Fruit fly (Drosophila melanogaster) whole organism, embryonic: ENCODE results near the gene Teh1.

Experiments
- CG11247 ChIP-seq: fragments of 200-800 bp; sonication (Bioruptor generic); IDR thresholded peaks from 2 replicates; pipeline ENCODE4 v1.3.6; 2022; ENCODE audit warnings: missing biosample characterization, missing genetic modification characterization
- CG12104 ChIP-seq: fragments of 200-800 bp; sonication (Bioruptor generic); optimal IDR thresholded peaks from 3 replicates; lab custom pipeline; 2016; ENCODE audit warnings: missing biosample characterization, missing genetic modification characterization
- CG12744 ChIP-seq: fragments of 200-800 bp; sonication (Bioruptor generic); optimal IDR thresholded peaks from 2 replicates; lab custom pipeline; 2016; ENCODE audit warnings: missing biosample characterization, missing genetic modification characterization
- CG14667 ChIP-seq: fragments of 200-800 bp; sonication (Bioruptor generic); IDR thresholded peaks from 2 replicates; pipeline ENCODE4 v1.3.6; 2022; ENCODE audit warnings: missing biosample characterization, missing genetic modification characterization
- CG2875 ChIP-seq: fragments of 200-800 bp; sonication (Bioruptor generic); optimal IDR thresholded peaks from 2 replicates; lab custom pipeline; 2017; ENCODE audit warnings: missing biosample characterization, mild to moderate bottlenecking, missing genetic modification characterization, missing genetic modification reagents
- CG4730 ChIP-seq: fragments of 200-800 bp; sonication (Bioruptor generic); IDR thresholded peaks from 2 replicates; pipeline ENCODE4 v1.3.6; 2022; ENCODE audit warnings: missing biosample characterization, missing genetic modification characterization
- CG9817 ChIP-seq: fragments of 200-800 bp; sonication (Bioruptor generic); optimal IDR thresholded peaks from 2 replicates; lab custom pipeline; 2018; ENCODE audit warnings: missing biosample characterization, mild to moderate bottlenecking, missing genetic modification characterization, moderate library complexity
- Deaf1 ChIP-seq: fragments of 200-800 bp; optimal IDR thresholded peaks from 3 replicates; lab custom pipeline; 2019; ENCODE audit warnings: missing biosample characterization, mild to moderate bottlenecking, missing genetic modification characterization, moderate library complexity
- HmgD ChIP-seq: fragments of 200-800 bp; sonication (Bioruptor generic); optimal IDR thresholded peaks from 3 replicates; lab custom pipeline; 2016; ENCODE audit warnings: missing biosample characterization, missing genetic modification characterization
- Spps ChIP-seq: fragments of 200-800 bp; sonication (Bioruptor generic); optimal IDR thresholded peaks from 2 replicates; lab custom pipeline; 2018; ENCODE audit warnings: missing biosample characterization, mild to moderate bottlenecking, missing genetic modification characterization
- ci ChIP-seq: fragments of 200-800 bp; sonication (Bioruptor generic); IDR thresholded peaks from 3 replicates; pipeline ENCODE4 v1.3.6; 2022; ENCODE audit warnings: missing biosample characterization, missing genetic modification characterization
- gcm2 ChIP-seq: fragments of 200-800 bp; sonication (Bioruptor generic); optimal IDR thresholded peaks from 2 replicates; lab custom pipeline; 2016; ENCODE audit warnings: missing biosample characterization, missing genetic modification characterization
- ttk ChIP-seq: fragments of 200-800 bp; sonication (Bioruptor generic); IDR thresholded peaks from 2 replicates; pipeline ENCODE4 v2.1.2; 2022; ENCODE audit warnings: missing biosample characterization, missing genetic modification characterization
- z ChIP-seq: fragments of 200-800 bp; sonication (Bioruptor generic); IDR thresholded peaks from 3 replicates; pipeline ENCODE4 v1.3.6; 2022; ENCODE audit warnings: missing biosample characterization, missing genetic modification characterization

dm6 chr3R:9889776-9890175, 21.9 kb upstream of the Teh1 start:
- TF ChIP-seq CG9817 (no peak), ttk (no peak), CG14667 (GFP tag; lab: Robert Waterston, UW) (no peak), HmgD (GFP tag; lab: Kevin White, UChicago) (no peak), CG2875 (GFP tag; lab: Kevin White, UChicago) (no peak), CG4730 (no peak), z (GFP tag; lab: Robert Waterston, UW) (no peak), Spps (tag; lab: Kevin White, UChicago) (no peak), CG11247 (GFP tag; lab: Robert Waterston, UW) (no peak), Deaf1 (tag; lab: Kevin White, UChicago) (no peak), CG12104 (GFP tag; lab: Kevin White, UChicago) (no peak), ci (no peak), CG12744 (GFP tag; lab: Kevin White, UChicago) (no peak), gcm2 (GFP tag; lab: Kevin White, UChicago) (no peak)
